Worm (Caenorhabditis elegans) whole organism, L3 larva: ENCODE measurements around the gene eif-3.F.

Experiments
- R02D3.7 ChIP-seq: fragments of 150-350 bp; optimal IDR thresholded peaks from 2 replicates; lab custom pipeline; 2014; ENCODE audit warnings: missing biosample characterization, missing genetic modification characterization
- aly-2 ChIP-seq: fragments of 150-350 bp; optimal IDR thresholded peaks from 2 replicates; lab custom pipeline; 2014; ENCODE audit warnings: missing biosample characterization, missing genetic modification characterization
- ama-1 ChIP-seq: fragments of 150-350 bp; optimal IDR thresholded peaks from 2 replicates; lab custom pipeline; 2018
- ceh-16 ChIP-seq: sonication (generic microtip); optimal IDR thresholded peaks from 2 replicates; lab custom pipeline; 2017; ENCODE audit warnings: missing biosample characterization, missing genetic modification characterization
- ceh-82 ChIP-seq: fragments of 150-350 bp; optimal IDR thresholded peaks from 2 replicates; lab custom pipeline; 2014; ENCODE audit warnings: missing biosample characterization, missing genetic modification characterization
- ceh-9 ChIP-seq: sonication (generic microtip); optimal IDR thresholded peaks from 2 replicates; lab custom pipeline; 2018; ENCODE audit warnings: missing biosample characterization, missing genetic modification characterization
- egl-5 ChIP-seq: fragments of 150-350 bp; optimal IDR thresholded peaks from 2 replicates; lab custom pipeline; 2017; ENCODE audit warnings: missing biosample characterization, missing genetic modification reagents, missing genetic modification characterization, inconsistent platforms
- elt-2 ChIP-seq: sonication (generic microtip); optimal IDR thresholded peaks from 2 replicates; lab custom pipeline; 2016; ENCODE audit warnings: missing genetic modification reagents, mild to moderate bottlenecking, missing genetic modification characterization, missing compliant biosample characterization
- eor-1 ChIP-seq, 2 experiments: fragments of 150-350 bp; optimal IDR thresholded peaks; 2 replicates each; lab custom pipeline; 2014 to 2018; ENCODE audit warnings: missing biosample characterization in 2 of 2, missing genetic modification characterization in 2 of 2
- fkh-10 ChIP-seq: sonication (generic microtip); optimal IDR thresholded peaks from 2 replicates; lab custom pipeline; 2017; ENCODE audit warnings: missing biosample characterization, missing genetic modification reagents, missing genetic modification characterization
- fos-1 ChIP-seq: fragments of 150-350 bp; optimal IDR thresholded peaks from 2 replicates; lab custom pipeline; 2014; ENCODE audit warnings: missing biosample characterization, missing genetic modification characterization
- jun-1 ChIP-seq: fragments of 150-350 bp; optimal IDR thresholded peaks from 2 replicates; lab custom pipeline; 2014; ENCODE audit warnings: missing biosample characterization, missing genetic modification reagents, missing genetic modification characterization
- lin-15B ChIP-seq: fragments of 150-350 bp; optimal IDR thresholded peaks from 2 replicates; lab custom pipeline; 2014; ENCODE audit warnings: missing biosample characterization, missing genetic modification characterization
- lin-39 ChIP-seq: fragments of 150-350 bp; optimal IDR thresholded peaks from 2 replicates; lab custom pipeline; 2018; ENCODE audit warnings: missing biosample characterization, missing genetic modification reagents, missing genetic modification characterization
- lsy-12 ChIP-seq: sonication (generic microtip); optimal IDR thresholded peaks from 2 replicates; lab custom pipeline; 2016; ENCODE audit warnings: mild to moderate bottlenecking, missing genetic modification characterization, missing compliant biosample characterization
- mml-1 ChIP-seq: fragments of 150-350 bp; sonication (generic microtip); optimal IDR thresholded peaks from 3 replicates; lab custom pipeline; 2014; ENCODE audit warnings: missing biosample characterization, missing genetic modification characterization
- nfya-1 ChIP-seq: sonication (generic microtip); optimal IDR thresholded peaks from 2 replicates; lab custom pipeline; 2017; ENCODE audit warnings: missing genetic modification characterization, mild to moderate bottlenecking, missing compliant biosample characterization, antibody characterized with exemption, moderate library complexity; ENCODE audit not compliant: insufficient read depth
- nhr-11 ChIP-seq: fragments of 150-350 bp; optimal IDR thresholded peaks from 2 replicates; lab custom pipeline; 2014; ENCODE audit warnings: missing biosample characterization, missing genetic modification characterization
- nhr-12 ChIP-seq: fragments of 150-350 bp; optimal IDR thresholded peaks from 2 replicates; lab custom pipeline; 2014; ENCODE audit warnings: missing biosample characterization, missing genetic modification characterization
- nhr-23 ChIP-seq: fragments of 150-350 bp; optimal IDR thresholded peaks from 2 replicates; lab custom pipeline; 2014; ENCODE audit warnings: missing biosample characterization, missing genetic modification reagents, missing genetic modification characterization
- nhr-237 ChIP-seq: fragments of 150-350 bp; optimal IDR thresholded peaks from 2 replicates; lab custom pipeline; 2014; ENCODE audit warnings: missing biosample characterization, missing genetic modification characterization
- nhr-25 ChIP-seq: sonication (generic microtip); optimal IDR thresholded peaks from 2 replicates; lab custom pipeline; 2017; ENCODE audit warnings: missing biosample characterization, missing genetic modification characterization
- nhr-28 ChIP-seq: fragments of 150-350 bp; optimal IDR thresholded peaks from 2 replicates; lab custom pipeline; 2014; ENCODE audit warnings: missing biosample characterization, missing genetic modification characterization
- nhr-43 ChIP-seq: sonication (generic microtip); optimal IDR thresholded peaks from 2 replicates; lab custom pipeline; 2016; ENCODE audit warnings: mild to moderate bottlenecking, missing genetic modification characterization, missing compliant biosample characterization; ENCODE audit not compliant: poor library complexity, severe bottlenecking
- nhr-77 ChIP-seq: fragments of 150-350 bp; optimal IDR thresholded peaks from 2 replicates; lab custom pipeline; 2014; ENCODE audit warnings: missing biosample characterization, missing genetic modification characterization
- pha-4 ChIP-seq: fragments of 150-350 bp; optimal IDR thresholded peaks from 2 replicates; lab custom pipeline; 2014; ENCODE audit warnings: missing biosample characterization, missing genetic modification reagents, missing genetic modification characterization
- pqm-1 ChIP-seq: fragments of 150-350 bp; optimal IDR thresholded peaks from 2 replicates; lab custom pipeline; 2017; ENCODE audit warnings: missing biosample characterization, missing genetic modification characterization, inconsistent platforms
- sea-2 ChIP-seq: fragments of 150-350 bp; sonication (generic microtip); optimal IDR thresholded peaks from 4 replicates; lab custom pipeline; 2014; ENCODE audit warnings: missing biosample characterization, missing genetic modification reagents, missing genetic modification characterization
- skn-1 ChIP-seq: fragments of 150-350 bp; optimal IDR thresholded peaks from 2 replicates; lab custom pipeline; 2014; ENCODE audit warnings: missing biosample characterization, missing genetic modification characterization
- snpc-4 ChIP-seq: fragments of 150-350 bp; optimal IDR thresholded peaks from 2 replicates; lab custom pipeline; 2014; ENCODE audit warnings: missing biosample characterization, missing genetic modification characterization
- tbx-2 ChIP-seq: sonication (generic microtip); optimal IDR thresholded peaks from 2 replicates; lab custom pipeline; 2016; ENCODE audit warnings: mild to moderate bottlenecking, missing genetic modification characterization, missing compliant biosample characterization
- unc-39 ChIP-seq: sonication (generic microtip); optimal IDR thresholded peaks from 4 replicates; lab custom pipeline; 2017; ENCODE audit warnings: missing biosample characterization, missing genetic modification characterization
- zag-1 ChIP-seq: fragments of 150-350 bp; optimal IDR thresholded peaks from 2 replicates; lab custom pipeline; 2014; ENCODE audit warnings: missing biosample characterization, missing genetic modification characterization
- ztf-11 ChIP-seq: fragments of 150-350 bp; optimal IDR thresholded peaks from 2 replicates; lab custom pipeline; 2014; ENCODE audit warnings: missing biosample characterization, missing genetic modification characterization
- ztf-4 ChIP-seq: fragments of 150-350 bp; optimal IDR thresholded peaks from 2 replicates; lab custom pipeline; 2014; ENCODE audit warnings: missing biosample characterization, missing genetic modification characterization

The eif-3.F gene

DNA sequence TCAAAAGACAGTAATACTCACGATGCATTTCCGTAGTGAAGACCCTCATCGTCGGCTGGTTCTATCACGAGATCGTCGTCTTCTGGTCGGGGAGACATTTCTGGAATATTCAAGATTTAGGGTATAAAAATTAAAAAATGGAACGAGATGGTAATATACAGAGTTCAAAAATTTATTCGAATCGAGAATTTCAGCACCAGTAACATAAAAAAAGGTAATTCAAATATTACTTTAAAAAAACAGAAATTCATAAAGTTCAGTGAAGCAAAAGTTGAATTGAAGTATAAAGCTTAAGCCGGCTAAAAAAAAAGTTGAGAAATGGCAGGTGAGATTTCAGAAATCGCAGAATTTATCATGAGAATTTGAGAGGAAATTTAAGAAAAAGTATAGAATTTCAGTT, 21.2 kb upstream of the eif-3.F start, which contains the start of gene cam-1:
cam-1 (minus strand) TSS at position 101 of the 400 bp plus-strand sequence.
- TF ChIP-seq nhr-23 (tag; lab: Kevin White, UChicago) (no peak), nhr-12 (tag; lab: Kevin White, UChicago) (no peak), nhr-28 (tag; lab: Kevin White, UChicago) (no peak), jun-1 (tag; lab: Kevin White, UChicago) (no peak), lin-39 (tag; lab: Kevin White, UChicago) (no peak), R02D3.7 (tag; lab: Kevin White, UChicago) (no peak), lin-15B (no peak), nhr-25 (no peak), nhr-43 (tag; lab: Kevin White, UChicago) (no peak), nhr-11 (tag; lab: Kevin White, UChicago) (no peak), tbx-2 (tag; lab: Kevin White, UChicago) (no peak), ceh-9 (tag; lab: Kevin White, UChicago) (no peak), ama-1 (lab: Kevin White, UChicago) (no peak), ztf-11 (tag; lab: Kevin White, UChicago) (no peak), ceh-16 (no peak), pqm-1 (tag; lab: Kevin White, UChicago) (no peak), mml-1 (tag; lab: Kevin White, UChicago) (no peak), fos-1 (tag; lab: Kevin White, UChicago) (no peak)

DNA sequence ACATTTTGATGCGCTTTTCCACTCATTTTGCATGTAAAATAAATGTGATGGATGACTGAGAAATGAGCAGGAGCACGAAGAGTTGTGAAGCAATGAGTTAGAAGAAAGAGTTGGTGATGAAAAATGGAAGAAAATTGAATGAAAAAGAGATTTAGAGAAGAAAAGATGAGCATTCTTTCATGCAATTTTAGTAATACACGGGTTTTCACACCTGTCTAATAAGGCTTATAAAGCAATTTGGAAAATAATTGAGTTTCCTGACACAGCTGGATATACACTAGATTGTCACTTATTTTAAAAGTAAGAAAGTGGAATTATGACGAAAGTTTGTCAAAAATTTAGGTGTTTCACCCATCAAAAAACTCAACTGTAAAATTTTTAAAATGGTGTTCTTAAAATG, 20.6 kb upstream of the eif-3.F start:
- no peak for TF ChIP-seq eor-1 (tag; optimal IDR thresholded peaks at IDR 0.05; lab: Kevin White, UChicago)

DNA sequence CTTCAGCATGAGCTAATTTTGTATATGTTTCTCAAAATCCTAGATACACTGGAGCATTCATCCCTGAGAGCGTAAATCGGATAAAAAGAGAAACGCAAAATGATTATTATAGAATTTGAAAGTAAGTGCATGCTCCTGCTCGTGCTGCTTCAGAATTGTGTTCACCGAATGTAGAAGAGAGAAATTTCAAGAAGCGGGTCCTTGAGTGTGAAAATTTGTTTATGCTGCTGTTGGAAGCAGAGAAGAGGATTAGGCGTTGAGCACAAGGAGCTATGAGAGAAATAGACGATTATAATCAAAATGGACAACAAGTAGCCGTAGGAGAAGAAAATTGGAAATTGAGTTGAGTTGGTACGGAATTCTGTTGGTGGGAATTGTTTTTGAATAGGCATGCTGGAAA, 19.7 kb upstream of the eif-3.F start:
- TF ChIP-seq pha-4 (tag; lab: Kevin White, UChicago) (no peak), snpc-4 (tag; lab: Kevin White, UChicago) (no peak), jun-1 (tag; lab: Kevin White, UChicago) (no peak), nhr-11 (tag; lab: Kevin White, UChicago) (no peak), lsy-12 (tag; lab: Kevin White, UChicago) (no peak), aly-2 (tag; lab: Kevin White, UChicago) (no peak), tbx-2 (tag; lab: Kevin White, UChicago) (no peak), fkh-10 (GFP tag; lab: Kevin White, UChicago) (peak; percentile 96), ztf-11 (tag; lab: Kevin White, UChicago) (no peak), nhr-77 (tag; lab: Kevin White, UChicago) (no peak), R02D3.7 (tag; lab: Kevin White, UChicago) (no peak), egl-5 (tag; lab: Kevin White, UChicago) (no peak), unc-39 (no peak), sea-2 (GFP tag; lab: Kevin White, UChicago) (peak; percentile 2), ztf-4 (tag; lab: Kevin White, UChicago) (no peak), fos-1 (tag; lab: Kevin White, UChicago) (no peak), nfya-1 (tag; lab: Kevin White, UChicago) (peak; percentile 9), lin-39 (tag; lab: Kevin White, UChicago) (no peak)

DNA sequence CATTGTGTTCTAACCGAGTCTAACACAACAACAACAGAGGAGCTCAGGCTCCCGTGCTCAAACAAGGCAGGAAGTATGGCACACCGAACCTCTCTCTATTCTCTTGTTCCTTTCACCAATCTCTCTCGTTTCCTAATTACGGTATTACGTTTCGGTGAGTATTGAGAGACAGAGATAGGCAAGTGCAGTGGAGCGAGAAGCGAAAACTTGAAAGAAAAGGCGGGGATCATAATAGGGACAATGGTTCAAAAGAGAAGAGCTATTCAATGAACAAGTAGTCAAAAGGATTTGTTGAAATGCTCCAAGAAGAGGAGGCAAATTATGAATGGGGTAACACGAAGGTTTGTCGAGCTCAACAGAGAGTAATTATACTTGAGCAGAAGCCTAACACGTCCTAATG, 18.1 kb upstream of the eif-3.F start:
- TF ChIP-seq ceh-82 (tag; lab: Kevin White, UChicago) = no peak
- TF ChIP-seq, all 47 proteins: peak for 0

DNA sequence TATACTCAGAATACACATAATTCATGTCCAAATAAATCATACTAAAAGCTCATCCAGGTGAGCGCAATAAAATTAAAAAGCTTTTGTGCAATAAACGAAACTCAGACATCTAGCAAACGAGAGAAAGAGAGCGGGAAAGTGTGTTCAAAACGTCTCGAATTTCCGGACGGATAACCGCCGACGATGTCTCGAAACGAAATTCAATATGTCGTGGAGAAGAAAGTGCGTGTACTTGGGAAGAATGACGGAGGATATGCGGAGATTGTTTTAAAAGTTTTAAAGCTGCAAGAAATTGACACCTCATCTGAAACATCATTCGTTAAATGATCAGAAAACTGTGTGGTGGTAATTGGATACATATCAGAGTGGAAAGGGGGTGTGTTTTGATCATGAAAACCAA, 16.7 kb upstream of the eif-3.F start:
- no peak for TF ChIP-seq lin-39 (tag; lab: Kevin White, UChicago)
- no peak for TF ChIP-seq mml-1 (tag; lab: Kevin White, UChicago)
- TF ChIP-seq ama-1 (lab: Kevin White, UChicago) = no peak
- no peak for TF ChIP-seq jun-1 (tag; lab: Kevin White, UChicago)
- TF ChIP-seq nhr-12 (tag; lab: Kevin White, UChicago) = no peak
- TF ChIP-seq ceh-16 = no peak
- no peak for TF ChIP-seq nhr-237 (tag; lab: Kevin White, UChicago)
- TF ChIP-seq unc-39 = no peak
- TF ChIP-seq zag-1 (tag; lab: Kevin White, UChicago) = no peak
- TF ChIP-seq R02D3.7 (tag; lab: Kevin White, UChicago) = no peak
- TF ChIP-seq pha-4 (tag; lab: Kevin White, UChicago) = no peak
- no peak for TF ChIP-seq elt-2 (tag; lab: Kevin White, UChicago)
- TF ChIP-seq tbx-2 (tag; lab: Kevin White, UChicago) = no peak
- no peak for TF ChIP-seq skn-1 (tag; lab: Kevin White, UChicago)
- TF ChIP-seq ztf-11 (tag; lab: Kevin White, UChicago) = no peak
